Fruit fly (Drosophila melanogaster) whole organism, embryonic: ENCODE measurements around the gene UBL3.

ENCODE experiments used
- Atf-2 ChIP-seq: fragments of 200-800 bp; sonication (Bioruptor generic); optimal IDR thresholded peaks from 2 replicates; lab custom pipeline; 2016; ENCODE audit warnings: missing biosample characterization, missing genetic modification characterization
- CG11560 ChIP-seq: fragments of 200-800 bp; sonication (Bioruptor generic); IDR thresholded peaks from 3 replicates; pipeline ENCODE4 v1.3.6; 2022; ENCODE audit warnings: missing biosample characterization, missing genetic modification characterization
- CG11695 ChIP-seq: fragments of 200-800 bp; sonication (Bioruptor generic); IDR thresholded peaks from 3 replicates; pipeline ENCODE4 v1.3.6; 2022; ENCODE audit warnings: missing biosample characterization, missing genetic modification characterization
- CG12071 ChIP-seq: fragments of 200-800 bp; sonication (Bioruptor generic); optimal IDR thresholded peaks from 3 replicates; lab custom pipeline; 2018; ENCODE audit warnings: missing biosample characterization, mild to moderate bottlenecking, missing genetic modification characterization
- CG12769 ChIP-seq: fragments of 200-800 bp; sonication (Bioruptor generic); optimal IDR thresholded peaks from 2 replicates; lab custom pipeline; 2019; ENCODE audit warnings: missing biosample characterization, mild to moderate bottlenecking, missing genetic modification characterization, moderate library complexity
- CG15479 ChIP-seq: fragments of 200-800 bp; sonication (Bioruptor generic); optimal IDR thresholded peaks from 3 replicates; lab custom pipeline; 2019; ENCODE audit warnings: missing biosample characterization, mild to moderate bottlenecking, missing genetic modification characterization, moderate library complexity
- CG1603 ChIP-seq: fragments of 200-800 bp; sonication (Bioruptor generic); optimal IDR thresholded peaks from 2 replicates; lab custom pipeline; 2019; ENCODE audit warnings: missing biosample characterization, mild to moderate bottlenecking, missing genetic modification characterization, moderate library complexity
- CG16863 ChIP-seq: fragments of 200-800 bp; sonication (Bioruptor generic); optimal IDR thresholded peaks from 3 replicates; lab custom pipeline; 2016; ENCODE audit warnings: missing biosample characterization, missing genetic modification characterization
- CG18599 ChIP-seq: fragments of 200-800 bp; sonication (Bioruptor generic); optimal IDR thresholded peaks from 3 replicates; lab custom pipeline; 2017; ENCODE audit warnings: missing biosample characterization, missing genetic modification characterization, mild to moderate bottlenecking, moderate library complexity, missing genetic modification reagents
- CG31224 ChIP-seq: fragments of 200-800 bp; sonication (Bioruptor generic); IDR thresholded peaks from 2 replicates; pipeline ENCODE4 v1.3.6; 2022; ENCODE audit warnings: missing biosample characterization, missing genetic modification characterization
- CG3407 ChIP-seq: fragments of 200-800 bp; sonication (Bioruptor generic); optimal IDR thresholded peaks from 2 replicates; lab custom pipeline; 2018; ENCODE audit warnings: missing biosample characterization, mild to moderate bottlenecking, missing genetic modification characterization
- CG4730 ChIP-seq: fragments of 200-800 bp; sonication (Bioruptor generic); IDR thresholded peaks from 2 replicates; pipeline ENCODE4 v1.3.6; 2022; ENCODE audit warnings: missing biosample characterization, missing genetic modification characterization
- CG5180 ChIP-seq: fragments of 200-800 bp; sonication (Bioruptor generic); optimal IDR thresholded peaks from 3 replicates; lab custom pipeline; 2017; ENCODE audit warnings: missing biosample characterization, missing genetic modification characterization, mild to moderate bottlenecking, moderate library complexity, missing genetic modification reagents
- CG7372 ChIP-seq: fragments of 200-800 bp; sonication (Bioruptor generic); IDR thresholded peaks from 2 replicates; pipeline ENCODE4 v1.3.6; 2022; ENCODE audit warnings: missing biosample characterization, missing genetic modification characterization
- CG7839 ChIP-seq: fragments of 200-800 bp; sonication (Bioruptor generic); optimal IDR thresholded peaks from 3 replicates; lab custom pipeline; 2018; ENCODE audit warnings: missing biosample characterization, mild to moderate bottlenecking, missing genetic modification characterization, moderate library complexity
- CG8388 ChIP-seq: fragments of 200-800 bp; sonication (Bioruptor generic); optimal IDR thresholded peaks from 2 replicates; lab custom pipeline; 2019; ENCODE audit warnings: missing biosample characterization, mild to moderate bottlenecking, missing genetic modification characterization, moderate library complexity
- CG8765 ChIP-seq: fragments of 200-800 bp; sonication (Bioruptor generic); IDR thresholded peaks from 2 replicates; pipeline ENCODE4 v1.3.6; 2022; ENCODE audit warnings: missing biosample characterization, missing genetic modification characterization
- CG9215 ChIP-seq: fragments of 200-800 bp; sonication (Bioruptor generic); IDR thresholded peaks from 2 replicates; pipeline ENCODE4 v1.3.6; 2022; ENCODE audit warnings: missing biosample characterization, missing genetic modification characterization
- CG9437 ChIP-seq: fragments of 200-800 bp; sonication (Bioruptor generic); optimal IDR thresholded peaks from 2 replicates; lab custom pipeline; 2018; ENCODE audit warnings: missing biosample characterization, mild to moderate bottlenecking, missing genetic modification characterization
- CG9817 ChIP-seq: fragments of 200-800 bp; sonication (Bioruptor generic); optimal IDR thresholded peaks from 2 replicates; lab custom pipeline; 2018; ENCODE audit warnings: missing biosample characterization, mild to moderate bottlenecking, missing genetic modification characterization, moderate library complexity
- Drgx ChIP-seq: fragments of 200-800 bp; sonication (Bioruptor generic); IDR thresholded peaks from 2 replicates; pipeline ENCODE4 v1.3.6; 2022; ENCODE audit warnings: missing biosample characterization, missing genetic modification characterization
- Elba2 ChIP-seq: fragments of 200-800 bp; sonication (Bioruptor generic); optimal IDR thresholded peaks from 3 replicates; lab custom pipeline; 2016; ENCODE audit warnings: missing biosample characterization, missing genetic modification characterization
- GATAe ChIP-seq: fragments of 200-800 bp; sonication (Bioruptor generic); conservative IDR thresholded peaks from 2 replicates; pipeline ENCODE4 v1.3.6; 2022; ENCODE audit warnings: missing biosample characterization, missing genetic modification characterization
- HHEX ChIP-seq: fragments of 200-800 bp; sonication (Bioruptor generic); optimal IDR thresholded peaks from 3 replicates; lab custom pipeline; 2017; ENCODE audit warnings: missing biosample characterization, mild to moderate bottlenecking, missing genetic modification characterization, missing genetic modification reagents
- Hr51 ChIP-seq, 2 experiments: fragments of 200-800 bp; sonication (Bioruptor generic); optimal IDR thresholded peaks; 2 replicates in 1 of 2; 3 replicates in 1 of 2; lab custom pipeline; 2016 to 2018; ENCODE audit warnings: missing biosample characterization in 2 of 2, missing genetic modification characterization in 2 of 2, mild to moderate bottlenecking in 1 of 2, moderate library complexity in 1 of 2
- Mad ChIP-seq: fragments of 200-800 bp; sonication (Bioruptor generic); optimal IDR thresholded peaks from 2 replicates; lab custom pipeline; 2016; ENCODE audit warnings: missing biosample characterization, missing genetic modification characterization
- Optix ChIP-seq: fragments of 200-800 bp; sonication (Bioruptor generic); IDR thresholded peaks from 3 replicates; pipeline ENCODE4 v1.3.6; 2022; ENCODE audit warnings: missing biosample characterization, missing genetic modification characterization
- Pdp1 ChIP-seq, 2 experiments: fragments of 200-800 bp; sonication (Bioruptor generic); optimal IDR thresholded peaks; 3 replicates each; lab custom pipeline; 2016; ENCODE audit warnings: missing biosample characterization in 2 of 2, missing genetic modification characterization in 2 of 2, mild to moderate bottlenecking in 1 of 2, moderate library complexity in 1 of 2
- amos ChIP-seq: fragments of 200-800 bp; sonication (Bioruptor generic); IDR thresholded peaks from 2 replicates; pipeline ENCODE4 v1.3.6; 2022; ENCODE audit warnings: missing biosample characterization, missing genetic modification characterization; ENCODE audit not compliant: partially characterized antibody
- ap ChIP-seq: fragments of 200-800 bp; sonication (Bioruptor generic); IDR thresholded peaks from 2 replicates; pipeline ENCODE4 v1.3.6; 2022; ENCODE audit warnings: missing biosample characterization, missing genetic modification characterization
- bab2 ChIP-seq: fragments of 200-800 bp; sonication (Bioruptor generic); optimal IDR thresholded peaks from 2 replicates; lab custom pipeline; 2016; ENCODE audit warnings: missing biosample characterization, missing genetic modification characterization
- bcd ChIP-seq: fragments of 200-800 bp; sonication (Bioruptor generic); optimal IDR thresholded peaks from 2 replicates; lab custom pipeline; 2017; ENCODE audit warnings: missing biosample characterization, mild to moderate bottlenecking, missing genetic modification characterization
- bigmax ChIP-seq: fragments of 200-800 bp; sonication (Bioruptor generic); optimal IDR thresholded peaks from 2 replicates; lab custom pipeline; 2018; ENCODE audit warnings: missing biosample characterization, mild to moderate bottlenecking, missing genetic modification characterization
- bowl ChIP-seq: fragments of 200-800 bp; sonication (Bioruptor generic); IDR thresholded peaks from 2 replicates; pipeline ENCODE4 v1.3.6; 2022; ENCODE audit warnings: missing biosample characterization, missing genetic modification characterization
- croc ChIP-seq: fragments of 200-800 bp; sonication (Bioruptor generic); conservative IDR thresholded peaks from 3 replicates; pipeline ENCODE4 v1.3.6; 2022; ENCODE audit warnings: missing biosample characterization, missing genetic modification characterization
- cwo ChIP-seq: fragments of 200-800 bp; sonication (Bioruptor generic); optimal IDR thresholded peaks from 3 replicates; lab custom pipeline; 2017; ENCODE audit warnings: missing biosample characterization, missing genetic modification characterization, mild to moderate bottlenecking, moderate library complexity, missing genetic modification reagents
- dmrt11E ChIP-seq: fragments of 200-800 bp; sonication (Bioruptor generic); optimal IDR thresholded peaks from 3 replicates; lab custom pipeline; 2018; ENCODE audit warnings: missing biosample characterization, mild to moderate bottlenecking, missing genetic modification characterization, moderate library complexity
- hbn ChIP-seq: fragments of 200-800 bp; sonication (Bioruptor generic); IDR thresholded peaks from 2 replicates; pipeline ENCODE4 v1.3.6; 2022; ENCODE audit warnings: missing biosample characterization, missing genetic modification characterization; ENCODE audit not compliant: partially characterized antibody
- ind ChIP-seq: fragments of 200-800 bp; sonication (Bioruptor generic); optimal IDR thresholded peaks from 3 replicates; lab custom pipeline; 2016; ENCODE audit warnings: missing biosample characterization, missing genetic modification characterization
- knrl ChIP-seq: fragments of 200-800 bp; sonication (Bioruptor generic); IDR thresholded peaks from 3 replicates; pipeline ENCODE4 v1.3.6; 2022; ENCODE audit warnings: missing biosample characterization, missing genetic modification characterization; ENCODE audit not compliant: partially characterized antibody
- lab ChIP-seq: fragments of 200-800 bp; sonication (Bioruptor generic); optimal IDR thresholded peaks from 3 replicates; lab custom pipeline; 2017; ENCODE audit warnings: missing biosample characterization, missing genetic modification characterization, mild to moderate bottlenecking, moderate library complexity, missing genetic modification reagents
- lilli ChIP-seq: fragments of 200-800 bp; sonication (Bioruptor generic); optimal IDR thresholded peaks from 3 replicates; lab custom pipeline; 2016; ENCODE audit warnings: missing biosample characterization, missing genetic modification characterization
- org-1 ChIP-seq: fragments of 200-800 bp; sonication (Bioruptor generic); optimal IDR thresholded peaks from 2 replicates; lab custom pipeline; 2017; ENCODE audit warnings: missing biosample characterization, missing genetic modification characterization
- pan ChIP-seq, 4 experiments: fragments of >200 bp in 3 of 4; fragments of 200-800 bp in 1 of 4; sonication (Bioruptor generic) in 1 of 4; optimal IDR thresholded peaks in 3 of 4; IDR thresholded peaks in 1 of 4; 2 replicates each; pipeline versions ENCODE4 v1.3.6 to Lab custom; 2017 to 2022; ENCODE audit warnings: missing biosample characterization in 2 of 4, missing genetic modification characterization in 2 of 4, mixed read lengths in 1 of 4
- pho ChIP-seq: fragments of 200-800 bp; sonication (Bioruptor generic); optimal IDR thresholded peaks from 2 replicates; lab custom pipeline; 2016; ENCODE audit warnings: missing biosample characterization, missing genetic modification characterization
- sd ChIP-seq: fragments of 200-800 bp; sonication (Bioruptor generic); optimal IDR thresholded peaks from 3 replicates; lab custom pipeline; 2018; ENCODE audit warnings: missing biosample characterization, mild to moderate bottlenecking, missing genetic modification characterization, moderate library complexity
- sug ChIP-seq: fragments of 200-800 bp; optimal IDR thresholded peaks from 2 replicates; lab custom pipeline; 2019; ENCODE audit warnings: missing biosample characterization, mild to moderate bottlenecking, missing genetic modification characterization, moderate library complexity
- tgo ChIP-seq: fragments of 200-800 bp; sonication (Bioruptor generic); IDR thresholded peaks from 3 replicates; pipeline ENCODE4 v1.3.6; 2022; ENCODE audit warnings: missing biosample characterization, missing genetic modification characterization
- unpg ChIP-seq: fragments of 200-800 bp; sonication (Bioruptor generic); optimal IDR thresholded peaks from 3 replicates; lab custom pipeline; 2018; ENCODE audit warnings: missing biosample characterization, mild to moderate bottlenecking, missing genetic modification characterization, moderate library complexity

UBL3 gene

DNA sequence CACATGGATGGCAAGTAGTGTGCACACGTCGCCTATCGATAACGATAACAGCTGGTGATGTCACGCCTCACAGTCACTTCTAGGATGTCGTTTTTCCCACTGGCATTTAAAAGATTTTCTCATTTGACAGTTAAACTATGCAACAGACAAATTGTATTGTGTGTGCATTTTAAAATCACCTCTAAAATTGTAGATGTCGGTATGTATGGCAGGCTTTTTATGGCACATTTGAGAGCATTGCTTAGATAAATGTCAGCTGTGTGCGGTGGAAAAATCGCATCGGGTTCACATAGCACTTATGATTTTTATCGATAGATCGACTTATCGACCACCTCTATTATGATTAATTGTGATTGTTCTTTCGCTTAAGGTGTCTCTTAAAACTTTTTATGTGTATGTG is 8.8 kb downstream of the UBL3 start, which contains the start of the genes ArgRS and CG8578 (continued):
- TF ChIP-seq Drgx (GFP tag; lab: Robert Waterston, UW) = peak; percentile 19; the same call in 1 of the 2 replicates
- TF ChIP-seq GATAe = 0 out of 2 replicates have a peak, but pooled peaks have one; percentile 15
- no peak for TF ChIP-seq unpg (GFP tag; lab: Kevin White, UChicago)
- TF ChIP-seq ind (GFP tag; lab: Kevin White, UChicago) = peak; percentile 28
- TF ChIP-seq cwo (GFP tag; lab: Kevin White, UChicago) = no peak
- no peak for TF ChIP-seq CG15479 (GFP tag; lab: Kevin White, UChicago)
- TF ChIP-seq CG16863 = peak; percentile 35
- TF ChIP-seq CG3407 (GFP tag; lab: Kevin White, UChicago) = no peak
- TF ChIP-seq sd (tag; lab: Kevin White, UChicago) = no peak
- TF ChIP-seq CG18599 (GFP tag; lab: Kevin White, UChicago) = no peak
- TF ChIP-seq CG12769 = no peak
- no peak for TF ChIP-seq CG9215 (GFP tag; lab: Robert Waterston, UW)
- TF ChIP-seq Mad (GFP tag; lab: Kevin White, UChicago) = no peak
- TF ChIP-seq Hr51 (GFP tag; optimal IDR thresholded peaks at IDR 0.05; lab: Kevin White, UChicago) = peak in 1 of 2 experiments; percentile 18
- TF ChIP-seq CG31224 = no peak
- no peak for TF ChIP-seq Elba2 (GFP tag; lab: Kevin White, UChicago)
- TF ChIP-seq hbn = peak; percentile 75; the same call in 1 of the 2 replicates
- TF ChIP-seq CG8388 (GFP tag; lab: Kevin White, UChicago) = no peak
- no peak for TF ChIP-seq CG5180
- TF ChIP-seq CG4730 = no peak
- no peak for TF ChIP-seq CG9817 (tag; lab: Kevin White, UChicago)
- peak; percentile 73 for TF ChIP-seq sug
- peak; percentile 56; the same call in 1 of the 2 replicates for TF ChIP-seq CG8765 (GFP tag; lab: Robert Waterston, UW)
- TF ChIP-seq Pdp1 (GFP tag; optimal IDR thresholded peaks at IDR 0.05; lab: Kevin White, UChicago) = peak; percentile 80 to 88
- peak; percentile 40; the same call in 1 of the 3 replicates for TF ChIP-seq croc
- TF ChIP-seq bowl = no peak
- peak; percentile 75; the same call in 2 of the 3 replicates for TF ChIP-seq tgo (GFP tag; lab: Robert Waterston, UW)
- TF ChIP-seq knrl = peak; percentile 91
- 0 out of 3 replicates have a peak, but pooled peaks have one; percentile 27 for TF ChIP-seq Optix
- no peak for TF ChIP-seq CG11560
- TF ChIP-seq CG11695 (GFP tag; lab: Robert Waterston, UW) = peak; percentile 45; the same call in 1 of the 3 replicates
- TF ChIP-seq lilli = peak; percentile 87
- no peak for TF ChIP-seq pan (optimal IDR thresholded peaks at IDR 0.05; lab: Kevin White, UChicago)
- TF ChIP-seq pan (GFP tag; optimal IDR thresholded peaks at IDR 0.05 in 1 of 2, IDR thresholded peaks at IDR 0.05 in 1 of 2) = peak in 1 of 2 experiments; percentile 76
- TF ChIP-seq pho = no peak
- no peak for TF ChIP-seq bcd
- TF ChIP-seq CG9437 = peak; percentile 7
- peak; percentile 72; the same call in 1 of the 2 replicates for TF ChIP-seq amos
- peak; percentile 77 for TF ChIP-seq CG7372
- peak; percentile 12 for TF ChIP-seq dmrt11E (tag; lab: Kevin White, UChicago)
- no peak for TF ChIP-seq HHEX (GFP tag; lab: Kevin White, UChicago)
- TF ChIP-seq lab (GFP tag; lab: Kevin White, UChicago) = no peak
- peak; percentile 53 for TF ChIP-seq CG1603
- TF ChIP-seq bigmax = no peak
- peak; percentile 6 for TF ChIP-seq Atf-2 (GFP tag; lab: Kevin White, UChicago)
- TF ChIP-seq CG7839 (tag; lab: Kevin White, UChicago) = peak; percentile 67
- TF ChIP-seq ap = no peak
- no peak for TF ChIP-seq org-1 (GFP tag; lab: Kevin White, UChicago)
- no peak for TF ChIP-seq CG12071 (GFP tag; lab: Kevin White, UChicago)
- peak; percentile 84 for TF ChIP-seq bab2 (GFP tag; lab: Kevin White, UChicago)
